Worm (Caenorhabditis elegans): Measurements from ENCODE around the gene rpl-2.
"Not testable (repeated sequence)": the region's sequence is repeated elsewhere in the genome, so short reads cannot be mapped to it uniquely, and the experiment has no call there.

The rpl-2 gene

ce11 chrV:20509427-20509826 lies 29.9 kb downstream of the rpl-2 start:
- no peak for TF ChIP-seq ces-1 (GFP tag; optimal IDR thresholded peaks at IDR 0.05)
- no peak for TF ChIP-seq efl-1 (optimal IDR thresholded peaks at IDR 0.05)
- TF ChIP-seq efl-1 (GFP tag; optimal IDR thresholded peaks at IDR 0.05 in 1 of 2) = peak in 1 of 2 experiments; percentile 52

ce11 chrV:20513661-20514060 lies 34.2 kb downstream of the rpl-2 start, which contains the start of gene Y38H6C.8:
Gene Y38H6C.8, plus strand, starts transcription at chrV:20513961.
- TF ChIP-seq hlh-17 (GFP tag; optimal IDR thresholded peaks at IDR 0.05; ENCODE audit: borderline replicate concordance); C34B4.2 (tag; optimal IDR thresholded peaks at IDR 0.05); nhr-19 (GFP tag; conservative IDR thresholded peaks at IDR 0.05): not testable (repeated sequence)

- TF ChIP-seq fos-1 (tag; optimal IDR thresholded peaks at IDR 0.05) = no peak
- no peak for TF ChIP-seq nhr-71 (tag; optimal IDR thresholded peaks at IDR 0.05)
- no peak for TF ChIP-seq tlp-1 (tag; optimal IDR thresholded peaks at IDR 0.05)
- peak; percentile 6 for TF ChIP-seq elt-2 (tag; optimal IDR thresholded peaks at IDR 0.05)
- no peak for TF ChIP-seq grh-1 (GFP tag; IDR thresholded peaks at IDR 0.05)
Measured at ce11 chrV:20514483-20514882, 35.0 kb downstream of the rpl-2 start.

ce11 chrV:20517005-20517404 lies 37.5 kb downstream of the rpl-2 start:
- TF ChIP-seq unc-62 (GFP tag; optimal IDR thresholded peaks at IDR 0.05) = no peak
- TF ChIP-seq nhr-85 (tag) = peak; percentile 37

- TF ChIP-seq sup-37 (GFP tag; optimal IDR thresholded peaks at IDR 0.05) = no peak
- no peak for TF ChIP-seq unc-130 (tag; optimal IDR thresholded peaks at IDR 0.05)
- no peak for TF ChIP-seq pax-3 (tag; optimal IDR thresholded peaks at IDR 0.05)
- TF ChIP-seq lsy-2 (tag; optimal IDR thresholded peaks at IDR 0.05) = no peak
- no peak for TF ChIP-seq sptf-1 (tag; optimal IDR thresholded peaks at IDR 0.05)
- TF ChIP-seq blmp-1 (tag; optimal IDR thresholded peaks at IDR 0.05) = no peak
- no peak for TF ChIP-seq hlh-4 (tag; optimal IDR thresholded peaks at IDR 0.05)
- no peak for TF ChIP-seq tbx-2 (tag; optimal IDR thresholded peaks at IDR 0.05)
Measured at ce11 chrV:20518927-20519326, 39.4 kb downstream of the rpl-2 start, which contains the start of gene Y38H6C.25. Gene Y38H6C.25, plus strand, starts transcription at chrV:20519227.

- TF ChIP-seq C34B4.2 (tag; optimal IDR thresholded peaks at IDR 0.05) (no peak), mep-1 (tag; optimal IDR thresholded peaks at IDR 0.05) (peak; percentile 45), efl-1 (optimal IDR thresholded peaks at IDR 0.05) (peak; percentile 1 to 25), efl-1 (GFP tag; optimal IDR thresholded peaks at IDR 0.05 in 1 of 2) (peak in 1 of 2 experiments; percentile 8), skn-1 (tag; optimal IDR thresholded peaks at IDR 0.05) (peak; percentile 8), dpl-1 (GFP tag; optimal IDR thresholded peaks at IDR 0.05) (peak in 1 of 3 experiments; percentile 19), tlp-1 (tag; optimal IDR thresholded peaks at IDR 0.05) (no peak), zip-4 (GFP tag; optimal IDR thresholded peaks at IDR 0.05) (peak; percentile 95)
Measured at ce11 chrV:20522219-20522618, 42.7 kb downstream of the rpl-2 start, which contains the start of the genes Y38H6C.9 and fbxa-150. Gene Y38H6C.9, minus strand, starts transcription at chrV:20522270. Gene fbxa-150, plus strand, starts transcription at chrV:20522598.

- TF ChIP-seq mep-1 (tag; optimal IDR thresholded peaks at IDR 0.05) (no peak), pqm-1 (tag; optimal IDR thresholded peaks at IDR 0.05) (peak; percentile 86), lin-35 (GFP tag; optimal IDR thresholded peaks at IDR 0.05) (no peak), alr-1 (tag; optimal IDR thresholded peaks at IDR 0.05; ENCODE audit: borderline replicate concordance) (no peak), elt-2 (tag; optimal IDR thresholded peaks at IDR 0.05) (peak; percentile 77), nhr-20 (tag; optimal IDR thresholded peaks at IDR 0.05) (peak; percentile 23)
Measured at ce11 chrV:20525816-20526459, 46.4 kb downstream of the rpl-2 start, which contains the start of the genes srh-166 and Y38H6C.24. Gene srh-166, minus strand, starts transcription at chrV:20525866. Gene Y38H6C.24, plus strand, starts transcription at chrV:20526435.
